Worm (Caenorhabditis elegans) whole organism, young adult: ENCODE results near the gene fbxa-4.

Experiments used
- B0261.1 ChIP-seq: sonication (generic microtip); optimal IDR thresholded peaks from 2 replicates; lab custom pipeline; 2016; ENCODE audit warnings: mild to moderate bottlenecking, missing genetic modification characterization, moderate library complexity, missing compliant biosample characterization
- D2030.7 ChIP-seq: fragments of 200-800 bp; sonication (Bioruptor generic); IDR thresholded peaks from 2 replicates; pipeline ENCODE4 v1.3.6; 2022; ENCODE audit warnings: missing genetic modification reagents, missing genetic modification characterization, missing compliant biosample characterization
- F33H1.4 ChIP-seq: fragments of 200-800 bp; sonication (Bioruptor generic); IDR thresholded peaks from 2 replicates; pipeline ENCODE4 v1.3.6; 2022; ENCODE audit warnings: missing genetic modification reagents, missing genetic modification characterization, missing compliant biosample characterization
- F49E8.2 ChIP-seq: sonication (generic microtip); optimal IDR thresholded peaks from 3 replicates; lab custom pipeline; 2017; ENCODE audit warnings: missing genetic modification characterization, mild to moderate bottlenecking, missing compliant biosample characterization, antibody characterized with exemption, moderate library complexity; ENCODE audit not compliant: insufficient read depth
- F57C9.4 ChIP-seq: sonication (generic microtip); optimal IDR thresholded peaks from 2 replicates; lab custom pipeline; 2017; ENCODE audit warnings: mild to moderate bottlenecking, missing genetic modification characterization, missing compliant biosample characterization
- K11D2.4 ChIP-seq: fragments of 200-800 bp; sonication (Bioruptor generic); IDR thresholded peaks from 2 replicates; pipeline ENCODE4 v1.3.6; 2022; ENCODE audit warnings: missing genetic modification reagents, missing genetic modification characterization, missing compliant biosample characterization
- T26A5.8 ChIP-seq: sonication (generic microtip); optimal IDR thresholded peaks from 2 replicates; lab custom pipeline; 2016; ENCODE audit warnings: missing genetic modification characterization, missing compliant biosample characterization
- Y56A3A.18 ChIP-seq: fragments of 200-800 bp; sonication (Bioruptor generic); IDR thresholded peaks from 2 replicates; pipeline ENCODE4 v1.3.6; 2022; ENCODE audit warnings: missing genetic modification reagents, missing genetic modification characterization, missing compliant biosample characterization
- Y67H2A.10 ChIP-seq: fragments of 200-800 bp; sonication (Bioruptor generic); conservative IDR thresholded peaks from 2 replicates; pipeline ENCODE4 v1.3.6; 2022; ENCODE audit warnings: missing genetic modification reagents, missing genetic modification characterization, missing compliant biosample characterization
- athp-1 ChIP-seq: sonication (generic microtip); optimal IDR thresholded peaks from 2 replicates; lab custom pipeline; 2017; ENCODE audit warnings: mild to moderate bottlenecking, missing genetic modification characterization, missing compliant biosample characterization
- attf-3 ChIP-seq: fragments of 200-800 bp; sonication (Bioruptor generic); conservative IDR thresholded peaks from 2 replicates; pipeline ENCODE4 v1.3.6; 2022; ENCODE audit warnings: missing genetic modification reagents, missing genetic modification characterization, missing compliant biosample characterization
- bed-1 ChIP-seq: fragments of 200-800 bp; sonication (Bioruptor generic); IDR thresholded peaks from 2 replicates; pipeline ENCODE4 v1.3.6; 2022; ENCODE audit warnings: missing genetic modification reagents, missing genetic modification characterization, missing compliant biosample characterization
- ceh-40 ChIP-seq: fragments of 200-800 bp; sonication (Bioruptor generic); IDR thresholded peaks from 2 replicates; pipeline ENCODE4 v1.3.6; 2022; ENCODE audit warnings: missing genetic modification characterization, missing compliant biosample characterization
- ceh-58 ChIP-seq: fragments of 200-800 bp; sonication (Bioruptor generic); IDR thresholded peaks from 2 replicates; pipeline ENCODE4 v1.3.6; 2022; ENCODE audit warnings: missing genetic modification characterization, missing compliant biosample characterization
- ceh-91 ChIP-seq: fragments of 200-800 bp; sonication (Bioruptor generic); IDR thresholded peaks from 2 replicates; pipeline ENCODE4 v1.3.6; 2022; ENCODE audit warnings: missing genetic modification reagents, missing genetic modification characterization, missing compliant biosample characterization
- dox-1 ChIP-seq: fragments of 200-800 bp; sonication (Bioruptor generic); IDR thresholded peaks from 2 replicates; pipeline ENCODE4 v1.3.6; 2022; ENCODE audit warnings: missing genetic modification reagents, missing genetic modification characterization, missing compliant biosample characterization
- dpff-1 ChIP-seq: sonication (generic microtip); optimal IDR thresholded peaks from 2 replicates; lab custom pipeline; 2017; ENCODE audit warnings: mild to moderate bottlenecking, missing genetic modification characterization, missing compliant biosample characterization
- egl-44 ChIP-seq: fragments of 200-800 bp; sonication (Bioruptor generic); IDR thresholded peaks from 2 replicates; pipeline ENCODE4 v1.3.6; 2022; ENCODE audit warnings: missing genetic modification reagents, missing genetic modification characterization, missing compliant biosample characterization
- egrh-3 ChIP-seq: fragments of 200-800 bp; sonication (Bioruptor generic); IDR thresholded peaks from 2 replicates; pipeline ENCODE4 v1.3.6; 2022; ENCODE audit warnings: missing genetic modification reagents, missing genetic modification characterization, missing compliant biosample characterization
- ets-4 ChIP-seq: fragments of 200-800 bp; sonication (Bioruptor generic); optimal IDR thresholded peaks from 2 replicates; lab custom pipeline; 2018; ENCODE audit warnings: mild to moderate bottlenecking, missing genetic modification characterization, missing compliant biosample characterization
- gei-17 ChIP-seq: fragments of 200-800 bp; sonication (Bioruptor generic); optimal IDR thresholded peaks from 2 replicates; lab custom pipeline; 2018; ENCODE audit warnings: mild to moderate bottlenecking, missing genetic modification characterization, missing compliant biosample characterization
- hsf-1 ChIP-seq: fragments of 200-800 bp; sonication (Bioruptor generic); IDR thresholded peaks from 2 replicates; pipeline ENCODE4 v1.3.6; 2022; ENCODE audit warnings: missing genetic modification reagents, missing genetic modification characterization, missing compliant biosample characterization
- lag-1 ChIP-seq: fragments of 200-800 bp; sonication (Bioruptor generic); IDR thresholded peaks from 2 replicates; pipeline ENCODE4 v1.3.6; 2022; ENCODE audit warnings: missing genetic modification reagents, missing genetic modification characterization, missing compliant biosample characterization
- lir-1 ChIP-seq: fragments of 200-800 bp; sonication (Bioruptor generic); conservative IDR thresholded peaks from 2 replicates; pipeline ENCODE4 v1.3.6; 2022; ENCODE audit warnings: missing genetic modification reagents, missing genetic modification characterization, missing compliant biosample characterization
- madf-6 ChIP-seq: fragments of 200-800 bp; sonication (Bioruptor generic); IDR thresholded peaks from 2 replicates; pipeline ENCODE4 v1.3.6; 2022; ENCODE audit warnings: missing genetic modification reagents, missing genetic modification characterization, missing compliant biosample characterization
- mcd-1 ChIP-seq: fragments of 200-800 bp; sonication (Bioruptor generic); IDR thresholded peaks from 2 replicates; pipeline ENCODE4 v1.3.6; 2022; ENCODE audit warnings: missing genetic modification reagents, missing genetic modification characterization, missing compliant biosample characterization
- nfyb-1 ChIP-seq: fragments of 200-800 bp; sonication (Bioruptor generic); IDR thresholded peaks from 2 replicates; pipeline ENCODE4 v1.3.6; 2022; ENCODE audit warnings: missing genetic modification reagents, missing genetic modification characterization, missing compliant biosample characterization
- nhr-120 ChIP-seq: fragments of 200-800 bp; sonication (Bioruptor generic); IDR thresholded peaks from 2 replicates; pipeline ENCODE4 v1.3.6; 2022; ENCODE audit warnings: missing genetic modification characterization, missing compliant biosample characterization
- pbrm-1 ChIP-seq: fragments of 200-800 bp; sonication (Bioruptor generic); IDR thresholded peaks from 2 replicates; pipeline ENCODE4 v1.3.6; 2022; ENCODE audit warnings: missing genetic modification reagents, missing genetic modification characterization, missing compliant biosample characterization
- pha-4 ChIP-seq: fragments of 150-350 bp; sonication (generic microtip); optimal IDR thresholded peaks from 2 replicates; lab custom pipeline; 2014; ENCODE audit warnings: missing biosample characterization, missing genetic modification reagents, missing genetic modification characterization
- repo-1 ChIP-seq: sonication (generic microtip); optimal IDR thresholded peaks from 2 replicates; lab custom pipeline; 2017; ENCODE audit warnings: mild to moderate bottlenecking, missing genetic modification characterization, missing compliant biosample characterization
- sdz-38 ChIP-seq: sonication (generic microtip); optimal IDR thresholded peaks from 2 replicates; lab custom pipeline; 2016; ENCODE audit warnings: missing genotype, missing genetic modification characterization, missing compliant biosample characterization
- sea-2 ChIP-seq: fragments of 200-800 bp; sonication (Bioruptor generic); IDR thresholded peaks from 2 replicates; pipeline ENCODE4 v1.3.6; 2022; ENCODE audit warnings: missing genetic modification characterization, missing compliant biosample characterization
- somi-1 ChIP-seq: fragments of 200-800 bp; sonication (Bioruptor generic); optimal IDR thresholded peaks from 2 replicates; lab custom pipeline; 2018; ENCODE audit warnings: mild to moderate bottlenecking, missing genetic modification characterization, missing compliant biosample characterization
- sptf-2 ChIP-seq: fragments of 200-800 bp; sonication (Bioruptor generic); optimal IDR thresholded peaks from 2 replicates; lab custom pipeline; 2018; ENCODE audit warnings: mild to moderate bottlenecking, missing genetic modification characterization, missing compliant biosample characterization
- tbp1 ChIP-seq: fragments of 200-800 bp; sonication (Bioruptor generic); optimal IDR thresholded peaks from 2 replicates; lab custom pipeline; 2018; ENCODE audit warnings: mild to moderate bottlenecking, missing genetic modification characterization, missing compliant biosample characterization
- unc-62 ChIP-seq: fragments of 150-350 bp; optimal IDR thresholded peaks from 2 replicates; lab custom pipeline; 2014; ENCODE audit warnings: missing biosample characterization, missing genetic modification reagents, missing genetic modification characterization
- xnd-1 ChIP-seq: sonication (generic microtip); optimal IDR thresholded peaks from 2 replicates; lab custom pipeline; 2016; ENCODE audit warnings: missing genotype, missing genetic modification reagents, missing genetic modification characterization, missing compliant biosample characterization
- ztf-18 ChIP-seq: sonication (generic microtip); optimal IDR thresholded peaks from 2 replicates; lab custom pipeline; 2016; ENCODE audit warnings: missing genotype, mild to moderate bottlenecking, missing genetic modification characterization, missing compliant biosample characterization
- ztf-22 ChIP-seq: fragments of 200-800 bp; sonication (Bioruptor generic); optimal IDR thresholded peaks from 2 replicates; lab custom pipeline; 2018; ENCODE audit warnings: mild to moderate bottlenecking, missing genetic modification characterization, moderate library complexity, missing compliant biosample characterization
- ztf-26 ChIP-seq: sonication (generic microtip); optimal IDR thresholded peaks from 2 replicates; lab custom pipeline; 2017; ENCODE audit warnings: missing genetic modification characterization, missing compliant biosample characterization
- ztf-3 ChIP-seq: fragments of 200-800 bp; sonication (Bioruptor generic); optimal IDR thresholded peaks from 2 replicates; lab custom pipeline; 2018; ENCODE audit warnings: mild to moderate bottlenecking, missing genetic modification characterization, missing compliant biosample characterization

fbxa-4 gene

ce11 chrII:2385495-2385894, 29.8 kb downstream of the fbxa-4 start, which contains the start of gene F16G10.9:
Gene F16G10.9 (minus strand): TSS chrII:2385595.
- no peak for TF ChIP-seq ztf-18 (tag; lab: Kevin White, UChicago)
- TF ChIP-seq ztf-26 (tag; lab: Kevin White, UChicago): no peak
- TF ChIP-seq egrh-3 (GFP tag; lab: Robert Waterston, UW): no peak
- TF ChIP-seq T26A5.8 (tag; lab: Kevin White, UChicago): no peak

ce11 chrII:2383334-2383733, 32.0 kb downstream of the fbxa-4 start, which contains the start of gene F16G10.8:
Gene F16G10.8 (minus strand): TSS chrII:2383434.
- TF ChIP-seq B0261.1 (tag; lab: Kevin White, UChicago) (no peak), sea-2 (GFP tag; lab: Robert Waterston, UW) (no peak), ceh-91 (no peak)

ce11 chrII:2380174-2380573, 35.2 kb downstream of the fbxa-4 start, which contains the start of gene F16G10.7:
Gene F16G10.7 (minus strand): TSS chrII:2380274.
- TF ChIP-seq ztf-18 (tag; lab: Kevin White, UChicago) (no peak), unc-62 (no peak), ztf-3 (GFP tag; lab: Kevin White, UChicago) (no peak), mcd-1 (GFP tag; lab: Robert Waterston, UW) (no peak), dpff-1 (no peak), Y56A3A.18 (no peak), F49E8.2 (tag; lab: Kevin White, UChicago) (no peak), sdz-38 (tag; lab: Kevin White, UChicago) (no peak), repo-1 (no peak), sptf-2 (GFP tag; lab: Kevin White, UChicago) (no peak), somi-1 (no peak), Y67H2A.10 (no peak), attf-3 (GFP tag; lab: Robert Waterston, UW) (no peak), pbrm-1 (GFP tag; lab: Robert Waterston, UW) (no peak), athp-1 (tag; lab: Kevin White, UChicago) (no peak), F57C9.4 (tag; lab: Kevin White, UChicago) (no peak)

- TF ChIP-seq lag-1 (GFP tag; lab: Robert Waterston, UW) (no peak), egrh-3 (GFP tag; lab: Robert Waterston, UW) (peak; percentile 55; the same call in 1 of the 2 replicates)
Measured at ce11 chrII:2379673-2380072, 35.7 kb downstream of the fbxa-4 start.

ce11 chrII:2378465-2379009, 36.8 kb downstream of the fbxa-4 start:
- TF ChIP-seq D2030.7 (GFP tag; lab: Robert Waterston, UW): no peak
- no peak for TF ChIP-seq F33H1.4
- TF ChIP-seq bed-1 (GFP tag; lab: Robert Waterston, UW): no peak
- no peak for TF ChIP-seq hsf-1 (GFP tag; lab: Robert Waterston, UW)
- no peak for TF ChIP-seq egrh-3 (GFP tag; lab: Robert Waterston, UW)
- TF ChIP-seq tbp1 (GFP tag; lab: Kevin White, UChicago): peak; percentile 65
- TF ChIP-seq nfyb-1 (GFP tag; lab: Robert Waterston, UW): peak; percentile 91
- peak; percentile 100 for TF ChIP-seq ztf-22 (GFP tag; lab: Kevin White, UChicago)
- no peak for TF ChIP-seq Y67H2A.10
- no peak for TF ChIP-seq pha-4 (tag; lab: Kevin White, UChicago)
- TF ChIP-seq ceh-40 (GFP tag; lab: Robert Waterston, UW): 0 out of 2 replicates have a peak, but pooled peaks have one; percentile 2
- TF ChIP-seq nhr-120 (GFP tag; lab: Robert Waterston, UW): no peak
- TF ChIP-seq madf-6: no peak
- TF ChIP-seq ceh-58 (GFP tag; lab: Robert Waterston, UW): no peak
- no peak for TF ChIP-seq sea-2 (GFP tag; lab: Robert Waterston, UW)
- 0 out of 2 replicates have a peak, but pooled peaks have one; percentile 20 for TF ChIP-seq K11D2.4 (GFP tag; lab: Robert Waterston, UW)
- TF ChIP-seq gei-17 (GFP tag; lab: Kevin White, UChicago): peak; percentile 61
- TF ChIP-seq pbrm-1 (GFP tag; lab: Robert Waterston, UW): peak; percentile 28; the same call in 1 of the 2 replicates
- peak; percentile 78 for TF ChIP-seq unc-62
- TF ChIP-seq athp-1 (tag; lab: Kevin White, UChicago): no peak
- TF ChIP-seq xnd-1 (tag; lab: Kevin White, UChicago): no peak
- TF ChIP-seq lir-1 (GFP tag; lab: Robert Waterston, UW): 0 out of 2 replicates have a peak, but pooled peaks have one; percentile 45
- peak; percentile 97 for TF ChIP-seq egl-44 (GFP tag; lab: Robert Waterston, UW)
- peak; percentile 99 for TF ChIP-seq ets-4 (GFP tag; lab: Kevin White, UChicago)
- peak; percentile 90; the same call in 1 of the 2 replicates for TF ChIP-seq dox-1
